Worm (Caenorhabditis elegans): ENCODE data around the gene sru-3.

sru-3 gene

ce11 chrIV:9510439-9510838 is 14.0 kb downstream of the sru-3 start, which contains the start of gene C33A12.4 (continued):
- TF ChIP-seq nhr-11 (tag; optimal IDR thresholded peaks at IDR 0.05): no peak
- no peak for TF ChIP-seq irx-1 (tag; optimal IDR thresholded peaks at IDR 0.05)
- TF ChIP-seq pax-3 (tag; optimal IDR thresholded peaks at IDR 0.05): peak; percentile 10
- peak; percentile 38 for TF ChIP-seq nhr-71 (tag; optimal IDR thresholded peaks at IDR 0.05)
- no peak for TF ChIP-seq egl-13 (tag; optimal IDR thresholded peaks at IDR 0.05)
- no peak for TF ChIP-seq C34B4.2 (tag; optimal IDR thresholded peaks at IDR 0.05)
- TF ChIP-seq nhr-85 (tag): no peak
- TF ChIP-seq ets-5 (GFP tag; IDR thresholded peaks at IDR 0.05): no peak
- no peak for TF ChIP-seq elt-2 (tag; optimal IDR thresholded peaks at IDR 0.05)
- peak; percentile 24 for TF ChIP-seq fkh-10 (GFP tag; optimal IDR thresholded peaks at IDR 0.05)
- no peak for TF ChIP-seq mab-9 (GFP tag; IDR thresholded peaks at IDR 0.05)
- peak; percentile 41 for TF ChIP-seq dsc-1 (tag; optimal IDR thresholded peaks at IDR 0.05)
- TF ChIP-seq swsn-7 (tag; optimal IDR thresholded peaks at IDR 0.05): peak; percentile 5
- no peak for TF ChIP-seq C16A3.4 (tag; optimal IDR thresholded peaks at IDR 0.05)
- no peak for TF ChIP-seq pag-3 (tag; optimal IDR thresholded peaks at IDR 0.05; ENCODE audit: borderline replicate concordance, insufficient read depth)
- peak; percentile 50 for TF ChIP-seq sox-4 (tag; optimal IDR thresholded peaks at IDR 0.05)
- TF ChIP-seq nhr-20 (tag; optimal IDR thresholded peaks at IDR 0.05): no peak
- no peak for TF ChIP-seq lir-3 (tag; optimal IDR thresholded peaks at IDR 0.05; ENCODE audit: poor library complexity)
- no peak for TF ChIP-seq unc-86 (tag; optimal IDR thresholded peaks at IDR 0.05)
- TF ChIP-seq efl-3 (GFP tag; optimal IDR thresholded peaks at IDR 0.05): no peak
- TF ChIP-seq nhr-90 (tag; optimal IDR thresholded peaks at IDR 0.05; ENCODE audit: poor library complexity): no peak
- TF ChIP-seq ceh-82 (tag; optimal IDR thresholded peaks at IDR 0.05): no peak
- no peak for TF ChIP-seq dpl-1 (GFP tag; optimal IDR thresholded peaks at IDR 0.05)
- TF ChIP-seq aly-2 (tag; optimal IDR thresholded peaks at IDR 0.05): no peak
- peak; percentile 30 for TF ChIP-seq xbp-1 (tag; optimal IDR thresholded peaks at IDR 0.05)
- TF ChIP-seq grh-1 (GFP tag; IDR thresholded peaks at IDR 0.05): no peak
- no peak for TF ChIP-seq rnt-1 (tag; optimal IDR thresholded peaks at IDR 0.05)
- TF ChIP-seq nhr-84 (tag; optimal IDR thresholded peaks at IDR 0.05): no peak
- no peak for TF ChIP-seq zag-1 (tag; optimal IDR thresholded peaks at IDR 0.05)
- no peak for TF ChIP-seq ceh-63 (GFP tag; optimal IDR thresholded peaks at IDR 0.05)

- peak; percentile 63 for TF ChIP-seq zip-4 (GFP tag; optimal IDR thresholded peaks at IDR 0.05)
- TF ChIP-seq mep-1 (tag; optimal IDR thresholded peaks at IDR 0.05): peak; percentile 74
- TF ChIP-seq skn-1 (tag; optimal IDR thresholded peaks at IDR 0.05): peak; percentile 59
- TF ChIP-seq nhr-90 (tag; optimal IDR thresholded peaks at IDR 0.05; ENCODE audit: poor library complexity): peak; percentile 89
- TF ChIP-seq aly-2 (tag; optimal IDR thresholded peaks at IDR 0.05): peak; percentile 89
- TF ChIP-seq lin-13 (GFP tag; optimal IDR thresholded peaks at IDR 0.05): peak; percentile 70
- peak in 5 of 6 experiments; percentile 31 to 61 (median 47) for TF ChIP-seq elt-3 (tag; optimal IDR thresholded peaks at IDR 0.05)
- peak; percentile 60 for TF ChIP-seq ztf-4 (tag; optimal IDR thresholded peaks at IDR 0.05)
- TF ChIP-seq C16A3.4 (tag; optimal IDR thresholded peaks at IDR 0.05): peak; percentile 65
- no peak for TF ChIP-seq ceh-90 (tag; optimal IDR thresholded peaks at IDR 0.05)
- TF ChIP-seq fkh-8 (tag; optimal IDR thresholded peaks at IDR 0.05): peak; percentile 84
- peak; percentile 40 for TF ChIP-seq nhr-237 (tag; optimal IDR thresholded peaks at IDR 0.05)
- peak; percentile 62 for TF ChIP-seq C04F5.9 (tag; optimal IDR thresholded peaks at IDR 0.05)
- peak; percentile 33 to 54 (median 48) for TF ChIP-seq dpl-1 (GFP tag; optimal IDR thresholded peaks at IDR 0.05)
- peak; percentile 63 for TF ChIP-seq sox-4 (tag; optimal IDR thresholded peaks at IDR 0.05)
- TF ChIP-seq zag-1 (tag; optimal IDR thresholded peaks at IDR 0.05): no peak
- peak; percentile 91 for TF ChIP-seq dsc-1 (tag; optimal IDR thresholded peaks at IDR 0.05)
- peak; percentile 85 for TF ChIP-seq ceh-8 (GFP tag; optimal IDR thresholded peaks at IDR 0.05)
- peak; percentile 82 for TF ChIP-seq tbx-2 (tag; optimal IDR thresholded peaks at IDR 0.05)
- TF ChIP-seq nhr-12 (tag; optimal IDR thresholded peaks at IDR 0.05): no peak
- TF ChIP-seq lsy-2 (tag; optimal IDR thresholded peaks at IDR 0.05): peak; percentile 72 to 80
- peak; percentile 80 for TF ChIP-seq mab-9 (GFP tag; IDR thresholded peaks at IDR 0.05)
- TF ChIP-seq lin-14 (GFP tag; optimal IDR thresholded peaks at IDR 0.05): peak; percentile 89
- no peak for TF ChIP-seq C34B4.2 (tag; optimal IDR thresholded peaks at IDR 0.05)
- TF ChIP-seq aha-1 (tag; optimal IDR thresholded peaks at IDR 0.05): no peak
- peak; percentile 48 for TF ChIP-seq mef-2 (tag; optimal IDR thresholded peaks at IDR 0.05)
- TF ChIP-seq unc-130 (tag; optimal IDR thresholded peaks at IDR 0.05): peak; percentile 7
- TF ChIP-seq tlp-1 (tag; optimal IDR thresholded peaks at IDR 0.05): no peak
- TF ChIP-seq egl-13 (tag; optimal IDR thresholded peaks at IDR 0.05): peak; percentile 72
- peak in 1 of 2 experiments; percentile 2 for TF ChIP-seq egl-27 (tag; optimal IDR thresholded peaks at IDR 0.05)
- TF ChIP-seq lir-3 (tag; optimal IDR thresholded peaks at IDR 0.05; ENCODE audit: poor library complexity): peak; percentile 55
- TF ChIP-seq unc-86 (tag; optimal IDR thresholded peaks at IDR 0.05): peak; percentile 82
These were observed 14.8 kb downstream of the sru-3 start for ce11 chrIV:9511221-9511638.
